Worm (Caenorhabditis elegans) whole organism, young adult: ENCODE results near the gene T08G3.6.

Experiments used
- F23B12.7 ChIP-seq: sonication (generic microtip); optimal IDR thresholded peaks from 2 replicates; lab custom pipeline; 2017; ENCODE audit warnings: missing genetic modification characterization, mild to moderate bottlenecking, missing compliant biosample characterization, antibody characterized with exemption, moderate library complexity; ENCODE audit not compliant: insufficient read depth
- F37B4.10 ChIP-seq: fragments of 200-800 bp; sonication (Bioruptor generic); IDR thresholded peaks from 2 replicates; pipeline ENCODE4 v1.3.6; 2022; ENCODE audit warnings: missing genetic modification characterization, missing compliant biosample characterization
- Y67H2A.10 ChIP-seq: fragments of 200-800 bp; sonication (Bioruptor generic); conservative IDR thresholded peaks from 2 replicates; pipeline ENCODE4 v1.3.6; 2022; ENCODE audit warnings: missing genetic modification reagents, missing genetic modification characterization, missing compliant biosample characterization
- attf-6 ChIP-seq: fragments of 200-800 bp; sonication (Bioruptor generic); IDR thresholded peaks from 2 replicates; pipeline ENCODE4 v1.3.6; 2022; ENCODE audit warnings: missing genetic modification reagents, missing genetic modification characterization, missing compliant biosample characterization
- ets-4 ChIP-seq: fragments of 200-800 bp; sonication (Bioruptor generic); optimal IDR thresholded peaks from 2 replicates; lab custom pipeline; 2018; ENCODE audit warnings: mild to moderate bottlenecking, missing genetic modification characterization, missing compliant biosample characterization
- gei-17 ChIP-seq: fragments of 200-800 bp; sonication (Bioruptor generic); optimal IDR thresholded peaks from 2 replicates; lab custom pipeline; 2018; ENCODE audit warnings: mild to moderate bottlenecking, missing genetic modification characterization, missing compliant biosample characterization
- lsl-1 ChIP-seq: fragments of 200-800 bp; sonication (Bioruptor generic); optimal IDR thresholded peaks from 2 replicates; lab custom pipeline; 2018; ENCODE audit warnings: mild to moderate bottlenecking, missing genetic modification characterization, moderate library complexity, missing compliant biosample characterization
- nfya-1 ChIP-seq: sonication (generic microtip); optimal IDR thresholded peaks from 2 replicates; lab custom pipeline; 2017; ENCODE audit warnings: antibody characterized with exemption, missing compliant biosample characterization, missing genetic modification characterization, borderline replicate concordance; ENCODE audit not compliant: insufficient read depth
- rpc-1 ChIP-seq, 2 experiments: fragments of 150-350 bp in 1 of 2; sonication (generic microtip) in 1 of 2; optimal IDR thresholded peaks; 2 replicates each; lab custom pipeline; 2014 to 2018; ENCODE audit warnings: missing biosample characterization in 1 of 2, missing genetic modification characterization in 1 of 2, missing genetic modification reagents in 1 of 2, missing genotype in 1 of 2
- sea-2 ChIP-seq: fragments of 200-800 bp; sonication (Bioruptor generic); IDR thresholded peaks from 2 replicates; pipeline ENCODE4 v1.3.6; 2022; ENCODE audit warnings: missing genetic modification characterization, missing compliant biosample characterization
- snpc-4 ChIP-seq, 5 experiments: fragments of 150-350 bp in 1 of 5; sonication (generic microtip) in 4 of 5; optimal IDR thresholded peaks; 2 replicates each; lab custom pipeline; 2014 to 2018; ENCODE audit warnings: missing genetic modification characterization in 5 of 5, missing biosample characterization in 3 of 5, antibody characterized with exemption in 2 of 5, mild to moderate bottlenecking in 2 of 5, missing compliant biosample characterization in 2 of 5, missing genotype in 2 of 5, moderate library complexity in 2 of 5, missing genetic modification reagents in 1 of 5
- tbx-9 ChIP-seq: sonication (generic microtip); optimal IDR thresholded peaks from 2 replicates; lab custom pipeline; 2016; ENCODE audit warnings: borderline replicate concordance, missing genetic modification characterization, inconsistent platforms, missing compliant biosample characterization
- unc-62 ChIP-seq: fragments of 150-350 bp; optimal IDR thresholded peaks from 2 replicates; lab custom pipeline; 2014; ENCODE audit warnings: missing biosample characterization, missing genetic modification reagents, missing genetic modification characterization

DNA sequence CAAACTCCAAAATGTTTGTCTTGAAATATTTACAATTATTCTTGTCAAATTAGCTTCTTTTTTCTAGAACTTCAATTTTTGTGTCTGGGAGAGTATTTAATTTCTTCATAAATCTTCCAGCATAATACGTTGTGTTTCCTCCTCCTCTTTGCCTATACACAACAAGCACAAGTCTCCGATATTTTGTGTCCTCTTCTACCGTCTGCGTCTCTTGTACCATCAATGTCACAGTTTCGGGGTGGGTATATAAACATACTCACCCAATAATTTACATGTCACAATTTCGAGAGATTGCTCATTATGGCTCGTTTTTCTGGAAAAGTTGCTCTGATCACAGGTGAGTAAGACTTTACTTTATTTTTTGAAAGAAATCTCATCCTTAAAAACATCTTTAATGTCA, 8.2 kb upstream of the T08G3.6 start, which contains the start of gene F26D2.15:
- TF ChIP-seq F37B4.10 (no peak), tbx-9 (no peak), rpc-1 (optimal IDR thresholded peaks at IDR 0.05; lab: Kevin White, UChicago) (no peak), rpc-1 (tag; optimal IDR thresholded peaks at IDR 0.05; lab: Kevin White, UChicago) (no peak), unc-62 (no peak), F23B12.7 (tag; lab: Kevin White, UChicago) (no peak), ets-4 (GFP tag; lab: Kevin White, UChicago) (no peak), gei-17 (GFP tag; lab: Kevin White, UChicago) (no peak), lsl-1 (GFP tag; lab: Kevin White, UChicago) (no peak), sea-2 (GFP tag; lab: Robert Waterston, UW) (no peak), attf-6 (GFP tag; lab: Robert Waterston, UW) (no peak), nfya-1 (tag; lab: Kevin White, UChicago) (no peak), snpc-4 (GFP tag; optimal IDR thresholded peaks at IDR 0.05; lab: Kevin White, UChicago) (no peak), snpc-4 (tag; optimal IDR thresholded peaks at IDR 0.05; lab: Kevin White, UChicago) (no peak), Y67H2A.10 (GFP tag; lab: Robert Waterston, UW) (no peak)
